Worm (Caenorhabditis elegans) whole organism, young adult: ENCODE results near the gene act-3.

ENCODE experiments used
- B0035.1 ChIP-seq: sonication (generic microtip); optimal IDR thresholded peaks from 2 replicates; lab custom pipeline; 2016; ENCODE audit warnings: missing genetic modification characterization, mild to moderate bottlenecking, missing compliant biosample characterization, missing genotype, missing genetic modification reagents
- B0336.3 ChIP-seq: fragments of 200-800 bp; sonication (Bioruptor generic); IDR thresholded peaks from 2 replicates; pipeline ENCODE4 v1.3.6; 2022; ENCODE audit warnings: missing genetic modification characterization, missing compliant biosample characterization
- C06A6.2 ChIP-seq: fragments of 200-800 bp; sonication (Bioruptor generic); conservative IDR thresholded peaks from 2 replicates; pipeline ENCODE4 v1.3.6; 2022; ENCODE audit warnings: missing genetic modification characterization, missing compliant biosample characterization
- C17E4.6 ChIP-seq: fragments of 200-800 bp; sonication (Bioruptor generic); IDR thresholded peaks from 2 replicates; pipeline ENCODE4 v1.3.6; 2022; ENCODE audit warnings: missing genetic modification reagents, missing genetic modification characterization, missing compliant biosample characterization
- D2030.7 ChIP-seq: fragments of 200-800 bp; sonication (Bioruptor generic); IDR thresholded peaks from 2 replicates; pipeline ENCODE4 v1.3.6; 2022; ENCODE audit warnings: missing genetic modification reagents, missing genetic modification characterization, missing compliant biosample characterization
- F23B12.7 ChIP-seq: sonication (generic microtip); optimal IDR thresholded peaks from 2 replicates; lab custom pipeline; 2017; ENCODE audit warnings: missing genetic modification characterization, mild to moderate bottlenecking, missing compliant biosample characterization, antibody characterized with exemption, moderate library complexity; ENCODE audit not compliant: insufficient read depth
- F33H1.4 ChIP-seq: fragments of 200-800 bp; sonication (Bioruptor generic); IDR thresholded peaks from 2 replicates; pipeline ENCODE4 v1.3.6; 2022; ENCODE audit warnings: missing genetic modification reagents, missing genetic modification characterization, missing compliant biosample characterization
- F57A8.1 ChIP-seq: fragments of 200-800 bp; sonication (Bioruptor generic); optimal IDR thresholded peaks from 2 replicates; lab custom pipeline; 2018; ENCODE audit warnings: mild to moderate bottlenecking, missing genetic modification characterization, moderate library complexity, missing compliant biosample characterization
- T26A5.8 ChIP-seq: sonication (generic microtip); optimal IDR thresholded peaks from 2 replicates; lab custom pipeline; 2016; ENCODE audit warnings: missing genetic modification characterization, missing compliant biosample characterization
- Y53G8AR.9 ChIP-seq: fragments of 200-800 bp; sonication (Bioruptor generic); conservative IDR thresholded peaks from 2 replicates; pipeline ENCODE4 v1.3.6; 2022; ENCODE audit warnings: missing genetic modification reagents, missing genetic modification characterization, missing compliant biosample characterization
- ZK185.1 ChIP-seq: sonication (generic microtip); optimal IDR thresholded peaks from 2 replicates; lab custom pipeline; 2016; ENCODE audit warnings: mild to moderate bottlenecking, missing genetic modification characterization, missing compliant biosample characterization; ENCODE audit not compliant: poor library complexity, severe bottlenecking
- akir-1 ChIP-seq: fragments of 200-800 bp; sonication (Bioruptor generic); optimal IDR thresholded peaks from 2 replicates; lab custom pipeline; 2018; ENCODE audit warnings: mild to moderate bottlenecking, missing genetic modification characterization, moderate library complexity, missing compliant biosample characterization
- aptf-2 ChIP-seq: fragments of 200-800 bp; sonication (Bioruptor generic); conservative IDR thresholded peaks from 2 replicates; pipeline ENCODE4 v1.3.6; 2022; ENCODE audit warnings: missing genetic modification reagents, missing genetic modification characterization, missing compliant biosample characterization
- atf-7 ChIP-seq: sonication (generic microtip); optimal IDR thresholded peaks from 2 replicates; lab custom pipeline; 2017; ENCODE audit warnings: mild to moderate bottlenecking, missing genetic modification characterization, missing compliant biosample characterization
- athp-1 ChIP-seq: sonication (generic microtip); optimal IDR thresholded peaks from 2 replicates; lab custom pipeline; 2017; ENCODE audit warnings: mild to moderate bottlenecking, missing genetic modification characterization, missing compliant biosample characterization
- bed-1 ChIP-seq: fragments of 200-800 bp; sonication (Bioruptor generic); IDR thresholded peaks from 2 replicates; pipeline ENCODE4 v1.3.6; 2022; ENCODE audit warnings: missing genetic modification reagents, missing genetic modification characterization, missing compliant biosample characterization
- ccch-3 ChIP-seq: fragments of 200-800 bp; sonication (Bioruptor generic); optimal IDR thresholded peaks from 2 replicates; lab custom pipeline; 2018; ENCODE audit warnings: mild to moderate bottlenecking, missing genetic modification characterization, missing compliant biosample characterization
- cebp-1 ChIP-seq, 2 experiments: fragments of 200-800 bp in 1 of 2; sonication (Bioruptor generic) in 1 of 2; sonication (generic microtip) in 1 of 2; IDR thresholded peaks in 1 of 2; optimal IDR thresholded peaks in 1 of 2; 2 replicates each; pipeline versions ENCODE4 v1.3.6 to Lab custom; 2017 to 2022; ENCODE audit warnings: missing compliant biosample characterization in 2 of 2, missing genetic modification characterization in 2 of 2, mild to moderate bottlenecking in 1 of 2, missing genetic modification reagents in 1 of 2, moderate library complexity in 1 of 2
- ceh-91 ChIP-seq: fragments of 200-800 bp; sonication (Bioruptor generic); IDR thresholded peaks from 2 replicates; pipeline ENCODE4 v1.3.6; 2022; ENCODE audit warnings: missing genetic modification reagents, missing genetic modification characterization, missing compliant biosample characterization
- dpff-1 ChIP-seq: sonication (generic microtip); optimal IDR thresholded peaks from 2 replicates; lab custom pipeline; 2017; ENCODE audit warnings: mild to moderate bottlenecking, missing genetic modification characterization, missing compliant biosample characterization
- efl-1 ChIP-seq: fragments of 150-350 bp; optimal IDR thresholded peaks from 2 replicates; lab custom pipeline; 2014; ENCODE audit warnings: missing biosample characterization, missing genetic modification reagents, missing genetic modification characterization
- egl-18 ChIP-seq: fragments of 200-800 bp; sonication (Bioruptor generic); IDR thresholded peaks from 2 replicates; pipeline ENCODE4 v1.3.6; 2022; ENCODE audit warnings: missing genetic modification reagents, missing genetic modification characterization, missing compliant biosample characterization
- fkh-3 ChIP-seq: sonication (generic microtip); optimal IDR thresholded peaks from 2 replicates; lab custom pipeline; 2016; ENCODE audit warnings: mild to moderate bottlenecking, missing genetic modification characterization, missing compliant biosample characterization
- gei-17 ChIP-seq: fragments of 200-800 bp; sonication (Bioruptor generic); optimal IDR thresholded peaks from 2 replicates; lab custom pipeline; 2018; ENCODE audit warnings: mild to moderate bottlenecking, missing genetic modification characterization, missing compliant biosample characterization
- hlh-12 ChIP-seq: sonication (generic microtip); optimal IDR thresholded peaks from 2 replicates; lab custom pipeline; 2016; ENCODE audit warnings: missing genetic modification characterization, missing compliant biosample characterization
- hlh-26 ChIP-seq: fragments of 200-800 bp; sonication (Bioruptor generic); conservative IDR thresholded peaks from 2 replicates; pipeline ENCODE4 v1.3.6; 2022; ENCODE audit warnings: missing genetic modification reagents, missing genetic modification characterization, missing compliant biosample characterization
- hmg-20 ChIP-seq: fragments of 200-800 bp; sonication (Bioruptor generic); IDR thresholded peaks from 2 replicates; pipeline ENCODE4 v1.3.6; 2022; ENCODE audit warnings: missing genetic modification reagents, missing genetic modification characterization, missing compliant biosample characterization
- lin-35 ChIP-seq, 3 experiments: fragments of 150-350 bp in 2 of 3; sonication (generic microtip) in 1 of 3; optimal IDR thresholded peaks; 2 replicates each; lab custom pipeline; 2014 to 2018; ENCODE audit warnings: missing biosample characterization in 3 of 3, missing genetic modification characterization in 3 of 3, missing genetic modification reagents in 3 of 3
- madf-3 ChIP-seq: fragments of 200-800 bp; sonication (Bioruptor generic); IDR thresholded peaks from 2 replicates; pipeline ENCODE4 v1.3.6; 2022; ENCODE audit warnings: missing genetic modification reagents, missing genetic modification characterization, missing compliant biosample characterization
- madf-6 ChIP-seq: fragments of 200-800 bp; sonication (Bioruptor generic); IDR thresholded peaks from 2 replicates; pipeline ENCODE4 v1.3.6; 2022; ENCODE audit warnings: missing genetic modification reagents, missing genetic modification characterization, missing compliant biosample characterization
- mel-28 ChIP-seq: sonication (generic microtip); optimal IDR thresholded peaks from 2 replicates; lab custom pipeline; 2016; ENCODE audit warnings: borderline replicate concordance, mild to moderate bottlenecking, missing genetic modification characterization, missing compliant biosample characterization
- mes-4 ChIP-seq: sonication (generic microtip); optimal IDR thresholded peaks from 2 replicates; lab custom pipeline; 2016; ENCODE audit warnings: missing genotype, missing genetic modification characterization, missing compliant biosample characterization
- nfyb-1 ChIP-seq: fragments of 200-800 bp; sonication (Bioruptor generic); IDR thresholded peaks from 2 replicates; pipeline ENCODE4 v1.3.6; 2022; ENCODE audit warnings: missing genetic modification reagents, missing genetic modification characterization, missing compliant biosample characterization
- nhr-27 ChIP-seq: fragments of 200-800 bp; sonication (Bioruptor generic); optimal IDR thresholded peaks from 2 replicates; lab custom pipeline; 2018; ENCODE audit warnings: mild to moderate bottlenecking, missing genetic modification characterization, moderate library complexity, missing compliant biosample characterization
- pbrm-1 ChIP-seq: fragments of 200-800 bp; sonication (Bioruptor generic); IDR thresholded peaks from 2 replicates; pipeline ENCODE4 v1.3.6; 2022; ENCODE audit warnings: missing genetic modification reagents, missing genetic modification characterization, missing compliant biosample characterization
- pha-4 ChIP-seq: fragments of 150-350 bp; sonication (generic microtip); optimal IDR thresholded peaks from 2 replicates; lab custom pipeline; 2014; ENCODE audit warnings: missing biosample characterization, missing genetic modification reagents, missing genetic modification characterization
- rcor-1 ChIP-seq: fragments of 200-800 bp; sonication (Bioruptor generic); IDR thresholded peaks from 2 replicates; pipeline ENCODE4 v1.3.6; 2022; ENCODE audit warnings: missing genetic modification reagents, missing genetic modification characterization, missing compliant biosample characterization
- rec-8 ChIP-seq, 2 experiments: sonication (generic microtip); optimal IDR thresholded peaks; 2 replicates each; lab custom pipeline; 2016; ENCODE audit warnings: mild to moderate bottlenecking in 2 of 2, missing genetic modification characterization in 2 of 2, missing genetic modification reagents in 2 of 2, missing genotype in 2 of 2, missing biosample characterization in 1 of 2, missing compliant biosample characterization in 1 of 2, moderate library complexity in 1 of 2
- sdz-38 ChIP-seq: sonication (generic microtip); optimal IDR thresholded peaks from 2 replicates; lab custom pipeline; 2016; ENCODE audit warnings: missing genotype, missing genetic modification characterization, missing compliant biosample characterization
- snpc-3.4 ChIP-seq: sonication (generic microtip); optimal IDR thresholded peaks from 2 replicates; lab custom pipeline; 2017; ENCODE audit warnings: missing genetic modification characterization, mild to moderate bottlenecking, missing compliant biosample characterization, antibody characterized with exemption, moderate library complexity, missing genotype, missing genetic modification reagents
- tbp1 ChIP-seq: fragments of 200-800 bp; sonication (Bioruptor generic); optimal IDR thresholded peaks from 2 replicates; lab custom pipeline; 2018; ENCODE audit warnings: mild to moderate bottlenecking, missing genetic modification characterization, missing compliant biosample characterization
- tbx-9 ChIP-seq: sonication (generic microtip); optimal IDR thresholded peaks from 2 replicates; lab custom pipeline; 2016; ENCODE audit warnings: borderline replicate concordance, missing genetic modification characterization, inconsistent platforms, missing compliant biosample characterization
- ztf-22 ChIP-seq: fragments of 200-800 bp; sonication (Bioruptor generic); optimal IDR thresholded peaks from 2 replicates; lab custom pipeline; 2018; ENCODE audit warnings: mild to moderate bottlenecking, missing genetic modification characterization, moderate library complexity, missing compliant biosample characterization
- ztf-28 ChIP-seq: fragments of 200-800 bp; sonication (Bioruptor generic); IDR thresholded peaks from 2 replicates; pipeline ENCODE4 v1.3.6; 2022; ENCODE audit warnings: missing genetic modification reagents, missing genetic modification characterization, missing compliant biosample characterization
- ztf-3 ChIP-seq: fragments of 200-800 bp; sonication (Bioruptor generic); optimal IDR thresholded peaks from 2 replicates; lab custom pipeline; 2018; ENCODE audit warnings: mild to moderate bottlenecking, missing genetic modification characterization, missing compliant biosample characterization
- ztf-6 ChIP-seq: fragments of 200-800 bp; sonication (Bioruptor generic); IDR thresholded peaks from 2 replicates; pipeline ENCODE4 v1.3.6; 2022; ENCODE audit warnings: missing genetic modification reagents, missing genetic modification characterization, missing compliant biosample characterization

act-3 gene

DNA sequence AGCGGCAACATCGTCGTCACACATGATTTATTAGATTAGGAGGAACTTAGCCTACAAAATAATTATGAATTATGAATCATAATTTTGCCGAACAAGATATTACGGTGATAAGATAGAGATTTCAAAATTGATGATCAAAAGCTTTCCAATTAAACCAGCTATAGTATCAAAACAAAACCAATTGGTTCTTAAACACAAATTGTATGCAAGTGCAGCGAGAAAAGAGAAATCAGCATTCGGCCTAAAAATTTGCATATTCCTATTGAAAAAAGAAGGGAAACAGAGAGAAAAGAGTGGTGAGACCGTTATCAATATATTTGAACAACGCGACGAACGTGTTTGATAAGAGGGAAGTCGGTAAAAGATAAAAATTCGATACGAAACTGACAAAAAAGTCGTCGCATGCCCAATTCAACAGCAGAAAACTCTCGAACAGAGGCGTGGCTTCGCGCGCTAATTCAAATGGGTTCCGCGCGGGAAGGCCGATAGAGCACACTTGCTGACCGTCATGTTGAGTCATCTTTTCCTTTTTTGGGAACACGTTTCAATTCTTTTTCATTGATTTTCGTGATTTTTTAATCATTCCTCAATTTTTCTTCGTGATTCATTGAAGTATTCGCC is 3.9 kb upstream of the act-3 start, which contains the start of gene act-2:
act-2 (minus strand) TSS at position 51 of the 621 bp plus-strand sequence.
- TF ChIP-seq ZK185.1 (tag; lab: Kevin White, UChicago) = no peak
- no peak for TF ChIP-seq B0035.1 (tag; lab: Kevin White, UChicago)
- peak; percentile 95 for TF ChIP-seq madf-6 (GFP tag; lab: Robert Waterston, UW)
- TF ChIP-seq F33H1.4 (GFP tag; lab: Robert Waterston, UW) = peak; percentile 69
- no peak for TF ChIP-seq hmg-20
- peak; percentile 77 for TF ChIP-seq Y53G8AR.9 (GFP tag; lab: Robert Waterston, UW)
- no peak for TF ChIP-seq egl-18
- TF ChIP-seq madf-3 (GFP tag; lab: Robert Waterston, UW) = peak; percentile 87
- peak; percentile 22 for TF ChIP-seq athp-1 (tag; lab: Kevin White, UChicago)
- peak; percentile 70 for TF ChIP-seq rcor-1 (GFP tag; lab: Robert Waterston, UW)
- no peak for TF ChIP-seq gei-17 (GFP tag; lab: Kevin White, UChicago)
- no peak for TF ChIP-seq mel-28 (tag; lab: Kevin White, UChicago)
- TF ChIP-seq nhr-27 = no peak
- TF ChIP-seq sdz-38 (tag; lab: Kevin White, UChicago) = no peak
- TF ChIP-seq hlh-26 = no peak
- peak; percentile 54 to 72 (median 65) for TF ChIP-seq lin-35 (GFP tag; optimal IDR thresholded peaks at IDR 0.05; lab: Kevin White, UChicago)
- peak; percentile 85 for TF ChIP-seq pbrm-1 (GFP tag; lab: Robert Waterston, UW)
- no peak for TF ChIP-seq fkh-3 (tag; lab: Kevin White, UChicago)
- 0 out of 2 replicates have a peak, but pooled peaks have one; percentile 46 for TF ChIP-seq aptf-2 (GFP tag; lab: Robert Waterston, UW)
- TF ChIP-seq ccch-3 (GFP tag; lab: Kevin White, UChicago) = no peak
- no peak for TF ChIP-seq dpff-1
- 0 out of 2 replicates have a peak, but pooled peaks have one; percentile 54 for TF ChIP-seq ztf-28 (GFP tag; lab: Robert Waterston, UW)
- TF ChIP-seq akir-1 (GFP tag; lab: Kevin White, UChicago) = no peak
- no peak for TF ChIP-seq mes-4 (tag; lab: Kevin White, UChicago)
- no peak for TF ChIP-seq hlh-12 (tag; lab: Kevin White, UChicago)
- TF ChIP-seq B0336.3 (GFP tag; lab: Robert Waterston, UW) = no peak; the same call in 1 of the 2 replicates
- TF ChIP-seq ztf-3 = no peak
- no peak for TF ChIP-seq T26A5.8 (tag; lab: Kevin White, UChicago)
- TF ChIP-seq efl-1 = peak; percentile 96
- TF ChIP-seq ceh-91 (GFP tag; lab: Robert Waterston, UW) = peak; percentile 86
- TF ChIP-seq ztf-6 (GFP tag; lab: Robert Waterston, UW) = no peak
- no peak for TF ChIP-seq pha-4 (tag; lab: Kevin White, UChicago)
- peak; percentile 22 for TF ChIP-seq F23B12.7
- no peak for TF ChIP-seq cebp-1 (GFP tag; IDR thresholded peaks at IDR 0.05; lab: Robert Waterston, UW)
- no peak for TF ChIP-seq cebp-1 (tag; optimal IDR thresholded peaks at IDR 0.05; lab: Kevin White, UChicago)
- TF ChIP-seq C17E4.6 = peak; percentile 76
- TF ChIP-seq tbx-9 = no peak
- no peak for TF ChIP-seq bed-1 (GFP tag; lab: Robert Waterston, UW)
- TF ChIP-seq ztf-22 (GFP tag; lab: Kevin White, UChicago) = no peak
- peak; percentile 91 for TF ChIP-seq D2030.7
- peak; percentile 83 for TF ChIP-seq snpc-3.4 (tag; lab: Kevin White, UChicago)
- peak; percentile 76; the same call in 1 of the 2 replicates for TF ChIP-seq nfyb-1
- no peak for TF ChIP-seq rec-8 (tag; optimal IDR thresholded peaks at IDR 0.05; lab: Kevin White, UChicago)
- TF ChIP-seq C06A6.2 (GFP tag; lab: Robert Waterston, UW) = no peak
- TF ChIP-seq F57A8.1 (GFP tag; lab: Kevin White, UChicago) = no peak
- peak; percentile 53 for TF ChIP-seq tbp1 (GFP tag; lab: Kevin White, UChicago)
- no peak for TF ChIP-seq atf-7 (tag; lab: Kevin White, UChicago)
